Worm (Caenorhabditis elegans) whole organism, L2 larva: ENCODE data around the gene cogc-4.

Experiments used
- F13H6.1 ChIP-seq: sonication (generic microtip); optimal IDR thresholded peaks from 2 replicates; lab custom pipeline; 2016; ENCODE audit warnings: missing genetic modification characterization, missing compliant biosample characterization
- aly-2 ChIP-seq: fragments of 150-350 bp; optimal IDR thresholded peaks from 2 replicates; lab custom pipeline; 2014; ENCODE audit warnings: missing biosample characterization, missing genetic modification characterization
- ama-1 ChIP-seq: fragments of 150-350 bp; optimal IDR thresholded peaks from 2 replicates; lab custom pipeline; 2018; ENCODE audit warnings: inconsistent platforms
- crh-2 ChIP-seq: sonication (generic microtip); optimal IDR thresholded peaks from 2 replicates; lab custom pipeline; 2017; ENCODE audit warnings: missing biosample characterization, missing genetic modification characterization
- elt-3 ChIP-seq: sonication (generic microtip); optimal IDR thresholded peaks from 2 replicates; lab custom pipeline; 2017; ENCODE audit warnings: missing biosample characterization, missing genetic modification characterization
- fos-1 ChIP-seq: fragments of 150-350 bp; optimal IDR thresholded peaks from 2 replicates; lab custom pipeline; 2014; ENCODE audit warnings: missing biosample characterization, missing genetic modification characterization
- gmeb-1 ChIP-seq: fragments of 150-350 bp; optimal IDR thresholded peaks from 2 replicates; lab custom pipeline; 2014; ENCODE audit warnings: missing biosample characterization, missing genetic modification characterization
- lin-11 ChIP-seq: fragments of 150-350 bp; sonication (generic microtip); optimal IDR thresholded peaks from 2 replicates; lab custom pipeline; 2014; ENCODE audit warnings: missing biosample characterization, missing genetic modification characterization, inconsistent platforms, mixed read lengths
- lin-13 ChIP-seq: fragments of 150-350 bp; optimal IDR thresholded peaks from 2 replicates; lab custom pipeline; 2014; ENCODE audit warnings: missing biosample characterization, missing genetic modification reagents, missing genetic modification characterization
- lsy-2 ChIP-seq, 2 experiments: fragments of 150-350 bp in 1 of 2; sonication (generic microtip) in 1 of 2; optimal IDR thresholded peaks; 2 replicates each; lab custom pipeline; 2014 to 2017; ENCODE audit warnings: missing biosample characterization in 2 of 2, missing genetic modification characterization in 2 of 2
- mab-5 ChIP-seq: fragments of 150-350 bp; optimal IDR thresholded peaks from 2 replicates; lab custom pipeline; 2014; ENCODE audit warnings: missing biosample characterization, missing genetic modification characterization
- mbf-1 ChIP-seq: sonication (generic microtip); optimal IDR thresholded peaks from 2 replicates; lab custom pipeline; 2017; ENCODE audit warnings: missing biosample characterization, missing genetic modification characterization
- mdl-1 ChIP-seq, 2 experiments: fragments of 150-350 bp in 1 of 2; sonication (generic microtip) in 1 of 2; optimal IDR thresholded peaks; 2 replicates each; lab custom pipeline; 2017; ENCODE audit warnings: missing biosample characterization in 2 of 2, missing genetic modification characterization in 2 of 2
- nhr-10 ChIP-seq: sonication (generic microtip); optimal IDR thresholded peaks from 2 replicates; lab custom pipeline; 2017; ENCODE audit warnings: missing biosample characterization, missing genetic modification characterization
- nhr-11 ChIP-seq: fragments of 150-350 bp; optimal IDR thresholded peaks from 2 replicates; lab custom pipeline; 2014; ENCODE audit warnings: missing biosample characterization, missing genetic modification characterization
- nhr-21 ChIP-seq: fragments of 150-350 bp; optimal IDR thresholded peaks from 2 replicates; lab custom pipeline; 2014; ENCODE audit warnings: missing biosample characterization, missing genetic modification characterization
- nhr-23 ChIP-seq: fragments of 150-350 bp; optimal IDR thresholded peaks from 2 replicates; lab custom pipeline; 2014; ENCODE audit warnings: missing biosample characterization, missing genetic modification reagents, missing genetic modification characterization
- nhr-237 ChIP-seq: fragments of 150-350 bp; optimal IDR thresholded peaks from 2 replicates; lab custom pipeline; 2014; ENCODE audit warnings: missing biosample characterization, missing genetic modification characterization
- nhr-25 ChIP-seq: fragments of 150-350 bp; sonication (generic microtip); optimal IDR thresholded peaks from 3 replicates; lab custom pipeline; 2014; ENCODE audit warnings: missing biosample characterization, missing genetic modification characterization
- nhr-6 ChIP-seq: fragments of 150-350 bp; optimal IDR thresholded peaks from 2 replicates; lab custom pipeline; 2014; ENCODE audit warnings: missing biosample characterization, missing genetic modification characterization
- nhr-77 ChIP-seq: fragments of 150-350 bp; optimal IDR thresholded peaks from 2 replicates; lab custom pipeline; 2014; ENCODE audit warnings: missing biosample characterization, missing genetic modification characterization
- skn-1 ChIP-seq: sonication (generic microtip); optimal IDR thresholded peaks from 2 replicates; lab custom pipeline; 2017; ENCODE audit warnings: missing biosample characterization, missing genetic modification characterization
- sma-3 ChIP-seq: sonication (generic microtip); optimal IDR thresholded peaks from 2 replicates; lab custom pipeline; 2016; ENCODE audit warnings: missing genetic modification reagents, missing genetic modification characterization, missing compliant biosample characterization
- sma-9 ChIP-seq, 2 experiments: fragments of 150-350 bp in 1 of 2; sonication (generic microtip) in 1 of 2; optimal IDR thresholded peaks; 2 replicates each; lab custom pipeline; 2014 to 2016; ENCODE audit warnings: missing genetic modification characterization in 2 of 2, mild to moderate bottlenecking in 1 of 2, missing biosample characterization in 1 of 2, missing compliant biosample characterization in 1 of 2, missing genetic modification reagents in 1 of 2, moderate library complexity in 1 of 2
- snpc-4 ChIP-seq: fragments of 150-350 bp; optimal IDR thresholded peaks from 2 replicates; lab custom pipeline; 2014; ENCODE audit warnings: missing biosample characterization, missing genetic modification characterization
- unc-39 ChIP-seq: fragments of 150-350 bp; optimal IDR thresholded peaks from 2 replicates; lab custom pipeline; 2014; ENCODE audit warnings: missing biosample characterization, missing genetic modification characterization
- unc-55 ChIP-seq: fragments of 150-350 bp; sonication (generic microtip); optimal IDR thresholded peaks from 3 replicates; lab custom pipeline; 2014; ENCODE audit warnings: missing biosample characterization, missing genetic modification reagents, missing genetic modification characterization
- unc-62 ChIP-seq: fragments of 150-350 bp; optimal IDR thresholded peaks from 2 replicates; lab custom pipeline; 2014; ENCODE audit warnings: missing biosample characterization, missing genetic modification reagents, missing genetic modification characterization
- zag-1 ChIP-seq: fragments of 150-350 bp; optimal IDR thresholded peaks from 2 replicates; lab custom pipeline; 2014; ENCODE audit warnings: missing biosample characterization, missing genetic modification characterization
- ztf-1 ChIP-seq: fragments of 200-800 bp; sonication (Bioruptor generic); conservative IDR thresholded peaks from 2 replicates; pipeline ENCODE4 v1.3.6; 2022; ENCODE audit warnings: missing genetic modification characterization, missing compliant biosample characterization
- ztf-11 ChIP-seq: sonication (generic microtip); optimal IDR thresholded peaks from 2 replicates; lab custom pipeline; 2017; ENCODE audit warnings: missing biosample characterization, missing genetic modification characterization
- ztf-4 ChIP-seq: fragments of 150-350 bp; optimal IDR thresholded peaks from 2 replicates; lab custom pipeline; 2014; ENCODE audit warnings: missing biosample characterization, missing genetic modification characterization

cogc-4 gene

ce11 chrII:1403056-1403455, at the start of gene cogc-4, which contains the start of gene Y51H7C.41:
TSS of gene cogc-4 (plus strand) at chrII:1403441.
TSS of gene Y51H7C.41 (plus strand) at chrII:1403321.
- TF ChIP-seq nhr-237 (tag; lab: Kevin White, UChicago) (no peak), ama-1 (no peak), nhr-21 (tag; lab: Kevin White, UChicago) (no peak), crh-2 (tag; lab: Kevin White, UChicago) (no peak), aly-2 (tag; lab: Kevin White, UChicago) (no peak), unc-62 (GFP tag; lab: Kevin White, UChicago) (no peak), nhr-10 (tag; lab: Kevin White, UChicago) (no peak), ztf-11 (no peak), zag-1 (no peak), sma-9 (GFP tag; optimal IDR thresholded peaks at IDR 0.05; lab: Kevin White, UChicago) (no peak), sma-9 (tag; optimal IDR thresholded peaks at IDR 0.05; lab: Kevin White, UChicago) (no peak), F13H6.1 (tag; lab: Kevin White, UChicago) (no peak)

- no peak for TF ChIP-seq mdl-1 (tag; optimal IDR thresholded peaks at IDR 0.05; lab: Kevin White, UChicago)
- TF ChIP-seq mbf-1 = no peak
- TF ChIP-seq skn-1 = no peak
- TF ChIP-seq unc-39 (tag; lab: Kevin White, UChicago) = no peak
- TF ChIP-seq fos-1 (tag; lab: Kevin White, UChicago) = peak; percentile 32
- no peak for TF ChIP-seq nhr-23
- no peak for TF ChIP-seq sma-3 (GFP tag; lab: Kevin White, UChicago)
Measured at ce11 chrII:1355480-1355879, 47.8 kb upstream of the cogc-4 start, which contains the start of gene C13A10.1. TSS of gene C13A10.1 (minus strand) at chrII:1355649.

ce11 chrII:1357262-1357661, 46.0 kb upstream of the cogc-4 start:
- TF ChIP-seq nhr-77 (tag; lab: Kevin White, UChicago) = no peak
- TF ChIP-seq gmeb-1 = no peak

- no peak for TF ChIP-seq skn-1
- no peak for TF ChIP-seq nhr-11 (tag; lab: Kevin White, UChicago)
- TF ChIP-seq, all 48 proteins: peak for 0
Measured at ce11 chrII:1357905-1358304, 45.3 kb upstream of the cogc-4 start, which contains the start of gene C13A10.2. TSS of gene C13A10.2 (minus strand) at chrII:1358005.

- TF ChIP-seq unc-55 (peak; percentile 27), lsy-2 (tag; optimal IDR thresholded peaks at IDR 0.05; lab: Kevin White, UChicago) (peak in 1 of 2 experiments; percentile 11), elt-3 (tag; lab: Kevin White, UChicago) (no peak)
Measured at ce11 chrII:1360257-1360656, 43.0 kb upstream of the cogc-4 start.

ce11 chrII:1362423-1362822, 40.8 kb upstream of the cogc-4 start:
- no peak for TF ChIP-seq mdl-1 (tag; optimal IDR thresholded peaks at IDR 0.05; lab: Kevin White, UChicago)
- TF ChIP-seq ztf-1 (GFP tag; lab: Robert Waterston, UW) = no peak
- TF ChIP-seq lsy-2 (tag; optimal IDR thresholded peaks at IDR 0.05; lab: Kevin White, UChicago) = no peak
- TF ChIP-seq nhr-25 (tag; lab: Kevin White, UChicago) = no peak
- TF ChIP-seq gmeb-1 = no peak
- no peak for TF ChIP-seq elt-3 (tag; lab: Kevin White, UChicago)
- TF ChIP-seq ztf-4 (tag; lab: Kevin White, UChicago) = no peak
- no peak for TF ChIP-seq ama-1
- TF ChIP-seq mab-5 = no peak
- TF ChIP-seq sma-9 (GFP tag; optimal IDR thresholded peaks at IDR 0.05; lab: Kevin White, UChicago) = no peak
- TF ChIP-seq sma-9 (tag; optimal IDR thresholded peaks at IDR 0.05; lab: Kevin White, UChicago) = no peak
- no peak for TF ChIP-seq nhr-10 (tag; lab: Kevin White, UChicago)
- TF ChIP-seq unc-39 (tag; lab: Kevin White, UChicago) = no peak
- TF ChIP-seq lin-11 (tag; lab: Kevin White, UChicago) = no peak
- no peak for TF ChIP-seq unc-62 (GFP tag; lab: Kevin White, UChicago)

ce11 chrII:1365985-1366384, 37.3 kb upstream of the cogc-4 start:
- TF ChIP-seq snpc-4 (tag; lab: Kevin White, UChicago) (no peak), lin-13 (no peak), nhr-6 (tag; lab: Kevin White, UChicago) (no peak), lin-11 (tag; lab: Kevin White, UChicago) (no peak)
- TF ChIP-seq, all 48 proteins: peak for 0
